Worm (Caenorhabditis elegans) whole organism, young adult: ENCODE results near the gene T23B12.11.
A peak's percentile ranks its signal among the peaks of the same experiment; 100 is the strongest.

ENCODE experiments used
- B0019.2 ChIP-seq: fragments of 200-800 bp; sonication (Bioruptor generic); conservative IDR thresholded peaks from 2 replicates; pipeline ENCODE4 v1.3.6; 2022; ENCODE audit warnings: missing genetic modification reagents, missing genetic modification characterization, missing compliant biosample characterization
- C17E4.6 ChIP-seq: fragments of 200-800 bp; sonication (Bioruptor generic); IDR thresholded peaks from 2 replicates; pipeline ENCODE4 v1.3.6; 2022; ENCODE audit warnings: missing genetic modification reagents, missing genetic modification characterization, missing compliant biosample characterization
- F23B12.7 ChIP-seq: sonication (generic microtip); optimal IDR thresholded peaks from 2 replicates; lab custom pipeline; 2017; ENCODE audit warnings: missing genetic modification characterization, mild to moderate bottlenecking, missing compliant biosample characterization, antibody characterized with exemption, moderate library complexity; ENCODE audit not compliant: insufficient read depth
- F57A8.1 ChIP-seq: fragments of 200-800 bp; sonication (Bioruptor generic); optimal IDR thresholded peaks from 2 replicates; lab custom pipeline; 2018; ENCODE audit warnings: mild to moderate bottlenecking, missing genetic modification characterization, moderate library complexity, missing compliant biosample characterization
- K12H6.12 ChIP-seq: fragments of 200-800 bp; sonication (Bioruptor generic); optimal IDR thresholded peaks from 2 replicates; lab custom pipeline; 2018; ENCODE audit warnings: mild to moderate bottlenecking, missing genetic modification characterization, missing compliant biosample characterization
- T07F8.4 ChIP-seq: sonication (generic microtip); optimal IDR thresholded peaks from 2 replicates; lab custom pipeline; 2016; ENCODE audit warnings: mild to moderate bottlenecking, missing genetic modification characterization, moderate library complexity, missing compliant biosample characterization
- T26A5.8 ChIP-seq: sonication (generic microtip); optimal IDR thresholded peaks from 2 replicates; lab custom pipeline; 2016; ENCODE audit warnings: missing genetic modification characterization, missing compliant biosample characterization
- Y53F4B.3 ChIP-seq: fragments of 200-800 bp; sonication (Bioruptor generic); IDR thresholded peaks from 2 replicates; pipeline ENCODE4 v1.3.6; 2022; ENCODE audit warnings: missing genetic modification reagents, missing genetic modification characterization, missing compliant biosample characterization
- Y53G8AR.9 ChIP-seq: fragments of 200-800 bp; sonication (Bioruptor generic); conservative IDR thresholded peaks from 2 replicates; pipeline ENCODE4 v1.3.6; 2022; ENCODE audit warnings: missing genetic modification reagents, missing genetic modification characterization, missing compliant biosample characterization
- Y79H2A.3 ChIP-seq: fragments of 200-800 bp; sonication (Bioruptor generic); conservative IDR thresholded peaks from 2 replicates; pipeline ENCODE4 v1.3.6; 2022; ENCODE audit warnings: missing genetic modification reagents, missing genetic modification characterization, missing compliant biosample characterization
- ZK185.1 ChIP-seq: sonication (generic microtip); optimal IDR thresholded peaks from 2 replicates; lab custom pipeline; 2016; ENCODE audit warnings: mild to moderate bottlenecking, missing genetic modification characterization, missing compliant biosample characterization; ENCODE audit not compliant: poor library complexity, severe bottlenecking
- ama-1 ChIP-seq, 3 experiments: fragments of 150-350 bp in 1 of 3; sonication (generic microtip) in 2 of 3; optimal IDR thresholded peaks; 2 replicates each; lab custom pipeline; 2014 to 2018; ENCODE audit warnings: missing biosample characterization in 2 of 3, missing genetic modification characterization in 2 of 3, missing genetic modification reagents in 2 of 3
- aptf-2 ChIP-seq: fragments of 200-800 bp; sonication (Bioruptor generic); conservative IDR thresholded peaks from 2 replicates; pipeline ENCODE4 v1.3.6; 2022; ENCODE audit warnings: missing genetic modification reagents, missing genetic modification characterization, missing compliant biosample characterization
- athp-1 ChIP-seq: sonication (generic microtip); optimal IDR thresholded peaks from 2 replicates; lab custom pipeline; 2017; ENCODE audit warnings: mild to moderate bottlenecking, missing genetic modification characterization, missing compliant biosample characterization
- cebp-2 ChIP-seq: fragments of 200-800 bp; sonication (Bioruptor generic); IDR thresholded peaks from 2 replicates; pipeline ENCODE4 v1.3.6; 2022; ENCODE audit warnings: missing genetic modification characterization, missing compliant biosample characterization
- ceh-27 ChIP-seq: fragments of 200-800 bp; sonication (Bioruptor generic); optimal IDR thresholded peaks from 2 replicates; lab custom pipeline; 2018; ENCODE audit warnings: mild to moderate bottlenecking, missing genetic modification characterization, moderate library complexity, missing compliant biosample characterization
- ceh-58 ChIP-seq: fragments of 200-800 bp; sonication (Bioruptor generic); IDR thresholded peaks from 2 replicates; pipeline ENCODE4 v1.3.6; 2022; ENCODE audit warnings: missing genetic modification characterization, missing compliant biosample characterization
- ceh-79 ChIP-seq: sonication (generic microtip); optimal IDR thresholded peaks from 2 replicates; lab custom pipeline; 2017; ENCODE audit warnings: mild to moderate bottlenecking, missing genetic modification characterization, missing compliant biosample characterization
- ceh-91 ChIP-seq: fragments of 200-800 bp; sonication (Bioruptor generic); IDR thresholded peaks from 2 replicates; pipeline ENCODE4 v1.3.6; 2022; ENCODE audit warnings: missing genetic modification reagents, missing genetic modification characterization, missing compliant biosample characterization
- chd-7 ChIP-seq: sonication (generic microtip); optimal IDR thresholded peaks from 2 replicates; lab custom pipeline; 2016; ENCODE audit warnings: mild to moderate bottlenecking, missing genetic modification characterization, moderate library complexity, missing compliant biosample characterization
- dox-1 ChIP-seq: fragments of 200-800 bp; sonication (Bioruptor generic); IDR thresholded peaks from 2 replicates; pipeline ENCODE4 v1.3.6; 2022; ENCODE audit warnings: missing genetic modification reagents, missing genetic modification characterization, missing compliant biosample characterization
- dpff-1 ChIP-seq: sonication (generic microtip); optimal IDR thresholded peaks from 2 replicates; lab custom pipeline; 2017; ENCODE audit warnings: mild to moderate bottlenecking, missing genetic modification characterization, missing compliant biosample characterization
- efl-1 ChIP-seq: fragments of 150-350 bp; optimal IDR thresholded peaks from 2 replicates; lab custom pipeline; 2014; ENCODE audit warnings: missing biosample characterization, missing genetic modification reagents, missing genetic modification characterization
- ekl-4 ChIP-seq: fragments of 200-800 bp; sonication (Bioruptor generic); IDR thresholded peaks from 2 replicates; pipeline ENCODE4 v1.3.6; 2022; ENCODE audit warnings: missing genetic modification reagents, missing genetic modification characterization, missing compliant biosample characterization
- him-1 ChIP-seq: sonication (generic microtip); optimal IDR thresholded peaks from 2 replicates; lab custom pipeline; 2016; ENCODE audit warnings: missing genotype, missing genetic modification reagents, missing genetic modification characterization, missing compliant biosample characterization
- hlh-26 ChIP-seq: fragments of 200-800 bp; sonication (Bioruptor generic); conservative IDR thresholded peaks from 2 replicates; pipeline ENCODE4 v1.3.6; 2022; ENCODE audit warnings: missing genetic modification reagents, missing genetic modification characterization, missing compliant biosample characterization
- hmg-1.2 ChIP-seq: fragments of 200-800 bp; sonication (Bioruptor generic); IDR thresholded peaks from 2 replicates; pipeline ENCODE4 v1.3.6; 2022; ENCODE audit warnings: missing genetic modification reagents, missing genetic modification characterization, missing compliant biosample characterization
- hrde-1 ChIP-seq: sonication (generic microtip); optimal IDR thresholded peaks from 2 replicates; lab custom pipeline; 2016; ENCODE audit warnings: missing genetic modification characterization, mild to moderate bottlenecking, missing compliant biosample characterization, moderate library complexity, missing genotype, missing genetic modification reagents, borderline replicate concordance
- let-526 ChIP-seq: fragments of 200-800 bp; sonication (Bioruptor generic); IDR thresholded peaks from 2 replicates; pipeline ENCODE4 v1.3.6; 2022; ENCODE audit warnings: missing genetic modification reagents, missing genetic modification characterization, missing compliant biosample characterization
- lin-26 ChIP-seq: fragments of 200-800 bp; sonication (Bioruptor generic); IDR thresholded peaks from 2 replicates; pipeline ENCODE4 v1.3.6; 2022; ENCODE audit warnings: missing genetic modification reagents, missing genetic modification characterization, missing compliant biosample characterization
- lin-40 ChIP-seq: sonication (generic microtip); optimal IDR thresholded peaks from 2 replicates; lab custom pipeline; 2016; ENCODE audit warnings: missing genetic modification characterization, mild to moderate bottlenecking, missing compliant biosample characterization, missing genotype, missing genetic modification reagents
- lsl-1 ChIP-seq: fragments of 200-800 bp; sonication (Bioruptor generic); optimal IDR thresholded peaks from 2 replicates; lab custom pipeline; 2018; ENCODE audit warnings: mild to moderate bottlenecking, missing genetic modification characterization, moderate library complexity, missing compliant biosample characterization
- madf-3 ChIP-seq: fragments of 200-800 bp; sonication (Bioruptor generic); IDR thresholded peaks from 2 replicates; pipeline ENCODE4 v1.3.6; 2022; ENCODE audit warnings: missing genetic modification reagents, missing genetic modification characterization, missing compliant biosample characterization
- madf-8 ChIP-seq: fragments of 200-800 bp; sonication (Bioruptor generic); conservative IDR thresholded peaks from 2 replicates; pipeline ENCODE4 v1.3.6; 2022; ENCODE audit warnings: missing genetic modification reagents, missing genetic modification characterization, missing compliant biosample characterization
- mcd-1 ChIP-seq: fragments of 200-800 bp; sonication (Bioruptor generic); IDR thresholded peaks from 2 replicates; pipeline ENCODE4 v1.3.6; 2022; ENCODE audit warnings: missing genetic modification reagents, missing genetic modification characterization, missing compliant biosample characterization
- mes-4 ChIP-seq: sonication (generic microtip); optimal IDR thresholded peaks from 2 replicates; lab custom pipeline; 2016; ENCODE audit warnings: missing genotype, missing genetic modification characterization, missing compliant biosample characterization
- mxl-1 ChIP-seq: sonication (generic microtip); optimal IDR thresholded peaks from 2 replicates; lab custom pipeline; 2016; ENCODE audit warnings: missing genetic modification characterization, missing compliant biosample characterization
- rcor-1 ChIP-seq: fragments of 200-800 bp; sonication (Bioruptor generic); IDR thresholded peaks from 2 replicates; pipeline ENCODE4 v1.3.6; 2022; ENCODE audit warnings: missing genetic modification reagents, missing genetic modification characterization, missing compliant biosample characterization
- rpc-1 ChIP-seq, 2 experiments: fragments of 150-350 bp in 1 of 2; sonication (generic microtip) in 1 of 2; optimal IDR thresholded peaks; 2 replicates each; lab custom pipeline; 2014 to 2018; ENCODE audit warnings: missing biosample characterization in 1 of 2, missing genetic modification characterization in 1 of 2, missing genetic modification reagents in 1 of 2, missing genotype in 1 of 2
- sdz-38 ChIP-seq: sonication (generic microtip); optimal IDR thresholded peaks from 2 replicates; lab custom pipeline; 2016; ENCODE audit warnings: missing genotype, missing genetic modification characterization, missing compliant biosample characterization
- snpc-1.1 ChIP-seq: sonication (generic microtip); optimal IDR thresholded peaks from 2 replicates; lab custom pipeline; 2017; ENCODE audit warnings: missing genetic modification characterization, mild to moderate bottlenecking, missing compliant biosample characterization, antibody characterized with exemption, moderate library complexity, missing genotype, missing genetic modification reagents; ENCODE audit not compliant: insufficient read depth
- snpc-1.3 ChIP-seq: sonication (generic microtip); optimal IDR thresholded peaks from 2 replicates; lab custom pipeline; 2017; ENCODE audit warnings: missing genetic modification characterization, mild to moderate bottlenecking, missing compliant biosample characterization, antibody characterized with exemption, moderate library complexity, missing genotype, missing genetic modification reagents; ENCODE audit not compliant: insufficient read depth
- somi-1 ChIP-seq: fragments of 200-800 bp; sonication (Bioruptor generic); optimal IDR thresholded peaks from 2 replicates; lab custom pipeline; 2018; ENCODE audit warnings: mild to moderate bottlenecking, missing genetic modification characterization, missing compliant biosample characterization
- xnd-1 ChIP-seq: sonication (generic microtip); optimal IDR thresholded peaks from 2 replicates; lab custom pipeline; 2016; ENCODE audit warnings: missing genotype, missing genetic modification reagents, missing genetic modification characterization, missing compliant biosample characterization
- zfh-2 ChIP-seq: fragments of 200-800 bp; sonication (Bioruptor generic); conservative IDR thresholded peaks from 2 replicates; pipeline ENCODE4 v1.3.6; 2022; ENCODE audit warnings: missing genetic modification reagents, missing genetic modification characterization, missing compliant biosample characterization
- ztf-22 ChIP-seq: fragments of 200-800 bp; sonication (Bioruptor generic); optimal IDR thresholded peaks from 2 replicates; lab custom pipeline; 2018; ENCODE audit warnings: mild to moderate bottlenecking, missing genetic modification characterization, moderate library complexity, missing compliant biosample characterization
- ztf-28 ChIP-seq: fragments of 200-800 bp; sonication (Bioruptor generic); IDR thresholded peaks from 2 replicates; pipeline ENCODE4 v1.3.6; 2022; ENCODE audit warnings: missing genetic modification reagents, missing genetic modification characterization, missing compliant biosample characterization

Gene T23B12.11

ce11 chrV:8415113-8415530 is 40.1 kb upstream of the T23B12.11 start (continued):
- TF ChIP-seq athp-1 (tag; lab: Kevin White, UChicago), result peak; percentile 68
- TF ChIP-seq ceh-27, result no peak
- no peak for TF ChIP-seq madf-8 (GFP tag; lab: Robert Waterston, UW)
- no peak; the same call in 1 of the 2 replicates for TF ChIP-seq C17E4.6 (GFP tag; lab: Robert Waterston, UW)
- TF ChIP-seq somi-1, result no peak
- TF ChIP-seq snpc-1.1 (tag; lab: Kevin White, UChicago), result peak; percentile 30
- peak; percentile 87 for TF ChIP-seq ekl-4
- TF ChIP-seq ztf-28 (GFP tag; lab: Robert Waterston, UW), result 0 out of 2 replicates have a peak, but pooled peaks have one; percentile 58
- no peak for TF ChIP-seq T07F8.4 (tag; lab: Kevin White, UChicago)
- TF ChIP-seq lin-40 (tag; lab: Kevin White, UChicago), result no peak
- TF ChIP-seq mcd-1 (GFP tag; lab: Robert Waterston, UW), result peak; percentile 43; the same call in 1 of the 2 replicates
- TF ChIP-seq madf-3, result peak; percentile 86
- TF ChIP-seq ZK185.1 (tag; lab: Kevin White, UChicago), result no peak
- TF ChIP-seq lsl-1 (GFP tag; lab: Kevin White, UChicago), result peak; percentile 71
- no peak for TF ChIP-seq hlh-26 (GFP tag; lab: Robert Waterston, UW)
- no peak for TF ChIP-seq aptf-2
- TF ChIP-seq let-526 (GFP tag; lab: Robert Waterston, UW), result no peak
- TF ChIP-seq mxl-1, result no peak
- TF ChIP-seq Y53F4B.3, result no peak
- no peak for TF ChIP-seq rpc-1 (optimal IDR thresholded peaks at IDR 0.05; lab: Kevin White, UChicago)
- TF ChIP-seq rpc-1 (tag; optimal IDR thresholded peaks at IDR 0.05; lab: Kevin White, UChicago), result no peak
- TF ChIP-seq him-1 (tag; lab: Kevin White, UChicago), result peak; percentile 81
- no peak for TF ChIP-seq K12H6.12 (tag; lab: Kevin White, UChicago)
- no peak for TF ChIP-seq ama-1 (optimal IDR thresholded peaks at IDR 0.05; lab: Kevin White, UChicago)
- peak in 1 of 2 experiments; percentile 33 for TF ChIP-seq ama-1 (GFP tag; optimal IDR thresholded peaks at IDR 0.05; lab: Kevin White, UChicago)
- no peak for TF ChIP-seq F57A8.1 (GFP tag; lab: Kevin White, UChicago)
- 0 out of 2 replicates have a peak, but pooled peaks have one; percentile 36 for TF ChIP-seq B0019.2 (GFP tag; lab: Robert Waterston, UW)
- TF ChIP-seq chd-7 (tag; lab: Kevin White, UChicago), result no peak
- TF ChIP-seq T26A5.8 (tag; lab: Kevin White, UChicago), result no peak
- peak; percentile 94 for TF ChIP-seq Y79H2A.3 (GFP tag; lab: Robert Waterston, UW)
- peak; percentile 74 for TF ChIP-seq lin-26 (GFP tag; lab: Robert Waterston, UW)
- peak; percentile 79 for TF ChIP-seq hrde-1 (tag; lab: Kevin White, UChicago)
- peak; percentile 71 for TF ChIP-seq rcor-1 (GFP tag; lab: Robert Waterston, UW)
- peak; percentile 68 for TF ChIP-seq xnd-1 (tag; lab: Kevin White, UChicago)
- no peak for TF ChIP-seq mes-4 (tag; lab: Kevin White, UChicago)
- no peak for TF ChIP-seq sdz-38
- no peak for TF ChIP-seq dpff-1 (tag; lab: Kevin White, UChicago)
- peak; percentile 91; the same call in 1 of the 2 replicates for TF ChIP-seq ceh-58 (GFP tag; lab: Robert Waterston, UW)
- TF ChIP-seq ceh-79 (tag; lab: Kevin White, UChicago), result peak; percentile 66
- TF ChIP-seq ztf-22 (GFP tag; lab: Kevin White, UChicago), result no peak
- TF ChIP-seq Y53G8AR.9 (GFP tag; lab: Robert Waterston, UW), result peak; percentile 88
- 0 out of 2 replicates have a peak, but pooled peaks have one; percentile 20 for TF ChIP-seq cebp-2 (GFP tag; lab: Robert Waterston, UW)
- TF ChIP-seq ceh-91, result no peak
- peak; percentile 56 for TF ChIP-seq hmg-1.2 (GFP tag; lab: Robert Waterston, UW)
- no peak for TF ChIP-seq snpc-1.3 (tag; lab: Kevin White, UChicago)
- no peak for TF ChIP-seq zfh-2 (GFP tag; lab: Robert Waterston, UW)
- TF ChIP-seq efl-1 (GFP tag; lab: Kevin White, UChicago), result peak; percentile 33
- no peak for TF ChIP-seq F23B12.7 (tag; lab: Kevin White, UChicago)
- TF ChIP-seq dox-1 (GFP tag; lab: Robert Waterston, UW), result 0 out of 2 replicates have a peak, but pooled peaks have one; percentile 32
